Fruit fly (Drosophila melanogaster): Measurements from ENCODE around the gene CG11663.

CG11663 gene

DNA sequence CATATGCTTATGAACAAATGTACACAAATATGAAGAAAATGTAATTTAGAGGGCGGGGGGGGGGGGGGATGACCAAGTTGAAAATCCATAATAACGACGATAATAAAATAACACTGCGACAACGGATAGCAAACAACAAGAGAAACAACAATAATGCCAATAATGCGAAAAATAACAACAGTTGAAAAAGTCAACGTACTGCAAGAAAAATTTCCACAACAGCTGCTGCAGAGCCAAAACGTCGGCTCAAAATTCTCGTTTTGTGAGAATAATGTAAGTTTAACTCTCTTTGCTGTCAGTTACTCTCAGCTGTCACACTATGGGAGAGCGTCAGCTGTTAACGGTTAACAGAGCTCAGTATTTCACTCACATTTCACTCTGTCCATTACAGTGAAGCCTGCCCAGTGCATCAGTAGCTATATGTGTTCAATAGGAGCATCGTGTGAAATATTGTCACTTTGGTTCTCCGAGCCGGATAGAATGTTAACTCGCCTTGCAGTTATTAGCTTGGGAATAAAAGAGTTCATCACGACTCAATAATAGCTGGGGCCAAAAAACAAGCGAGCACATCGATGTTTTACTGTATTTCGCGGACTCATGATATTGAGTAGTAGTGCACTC lies 6.6 kb downstream of the CG11663 start (continued):
- TF ChIP-seq CG11398 (GFP tag; optimal IDR thresholded peaks at IDR 0.05) (peak; percentile 79), slp2 (GFP tag; optimal IDR thresholded peaks at IDR 0.05) (peak; percentile 67), unpg (GFP tag; optimal IDR thresholded peaks at IDR 0.05) (peak; percentile 90), PHDP (tag; optimal IDR thresholded peaks at IDR 0.05) (peak; percentile 85), trem (tag; optimal IDR thresholded peaks at IDR 0.05) (peak; percentile 52), lola (GFP tag; optimal IDR thresholded peaks at IDR 0.05) (peak in 1 of 3 experiments; percentile 53), CG13296 (GFP tag; optimal IDR thresholded peaks at IDR 0.05) (peak; percentile 74), CG5953 (GFP tag; IDR thresholded peaks at IDR 0.05) (peak; percentile 48; the same call in 1 of the 2 replicates), twi (tag; optimal IDR thresholded peaks at IDR 0.05) (peak; percentile 33), Bgb (GFP tag; IDR thresholded peaks at IDR 0.05; ENCODE audit: partially characterized antibody) (no peak), Myb (GFP tag; optimal IDR thresholded peaks at IDR 0.05) (peak; percentile 47), CG4730 (GFP tag; IDR thresholded peaks at IDR 0.05) (peak; percentile 54; the same call in 1 of the 2 replicates), CG30020 (tag; optimal IDR thresholded peaks at IDR 0.05) (peak; percentile 5), Sry-δ (GFP tag; optimal IDR thresholded peaks at IDR 0.05) (peak; percentile 33), Camta (GFP tag; optimal IDR thresholded peaks at IDR 0.05) (peak; percentile 73), ham (GFP tag; IDR thresholded peaks at IDR 0.05) (no peak), Tbp (GFP tag; optimal IDR thresholded peaks at IDR 0.05) (no peak), shn (GFP tag; optimal IDR thresholded peaks at IDR 0.05) (peak; percentile 78), Hr3 (GFP tag; optimal IDR thresholded peaks at IDR 0.05) (peak; percentile 72), D19B (GFP tag; optimal IDR thresholded peaks at IDR 0.05) (peak; percentile 39), CG16813 (GFP tag; IDR thresholded peaks at IDR 0.05; ENCODE audit: partially characterized antibody) (no peak), CG12942 (GFP tag; optimal IDR thresholded peaks at IDR 0.05) (peak; percentile 76), NFAT (GFP tag; IDR thresholded peaks at IDR 0.05) (peak; percentile 70), CG4854 (GFP tag; optimal IDR thresholded peaks at IDR 0.05) (peak; percentile 50), YL-1 (GFP tag; optimal IDR thresholded peaks at IDR 0.05) (no peak), CG7556 (GFP tag; optimal IDR thresholded peaks at IDR 0.05) (peak; percentile 72), hbn (GFP tag; IDR thresholded peaks at IDR 0.05; ENCODE audit: partially characterized antibody) (no peak), pros (GFP tag; optimal IDR thresholded peaks at IDR 0.05) (no peak), CG17912 (GFP tag; optimal IDR thresholded peaks at IDR 0.05) (no peak), crc (GFP tag; optimal IDR thresholded peaks at IDR 0.05) (peak; percentile 54), Optix (GFP tag; IDR thresholded peaks at IDR 0.05) (peak; percentile 74; the same call in 2 of the 3 replicates), oc (tag; optimal IDR thresholded peaks at IDR 0.05) (peak; percentile 68), CG17802 (tag; optimal IDR thresholded peaks at IDR 0.05) (peak; percentile 30), Dek (tag; optimal IDR thresholded peaks at IDR 0.05) (peak; percentile 62), Opbp (GFP tag; IDR thresholded peaks at IDR 0.05; ENCODE audit: partially characterized antibody) (no peak), CG18262 (tag; optimal IDR thresholded peaks at IDR 0.05) (peak; percentile 76), Hand (GFP tag; optimal IDR thresholded peaks at IDR 0.05) (peak; percentile 62), CG2116 (GFP tag; optimal IDR thresholded peaks at IDR 0.05) (no peak), ash1 (GFP tag; optimal IDR thresholded peaks at IDR 0.05) (no peak), Atf3 (GFP tag; optimal IDR thresholded peaks at IDR 0.05) (peak; percentile 60), CG3847 (GFP tag; IDR thresholded peaks at IDR 0.05) (peak; percentile 62), CG12659 (GFP tag; optimal IDR thresholded peaks at IDR 0.05) (peak; percentile 71), sr (GFP tag; IDR thresholded peaks at IDR 0.05) (peak; percentile 7; the same call in 1 of the 3 replicates), pb (GFP tag; optimal IDR thresholded peaks at IDR 0.05) (peak; percentile 69), CG3726 (GFP tag; IDR thresholded peaks at IDR 0.05) (peak; percentile 58; the same call in 1 of the 3 replicates), CG11093 (GFP tag; IDR thresholded peaks at IDR 0.05) (peak; percentile 42; the same call in 1 of the 3 replicates), Ada2b (GFP tag; IDR thresholded peaks at IDR 0.05) (peak; percentile 83), emc (GFP tag; optimal IDR thresholded peaks at IDR 0.05) (peak; percentile 48), CG2129 (GFP tag; IDR thresholded peaks at IDR 0.05; ENCODE audit: partially characterized antibody) (no peak)
